Fruit fly (Drosophila melanogaster): Measurements from ENCODE around the gene X11L.

dm6 chrX:17561130-17561942, 38.1 kb upstream of the X11L start, which contains the start of gene CG43658:
- TF ChIP-seq h (optimal IDR thresholded peaks at IDR 0.05) (no peak), psq (optimal IDR thresholded peaks at IDR 0.05) (no peak), ttk (optimal IDR thresholded peaks at IDR 0.05) (no peak), insv (optimal IDR thresholded peaks at IDR 0.05) (no peak), Myc (optimal IDR thresholded peaks at IDR 0.05) (no peak)

Data from Kc167 (cell line).